Worm (Caenorhabditis elegans): ENCODE data around the gene odr-4.

DNA sequence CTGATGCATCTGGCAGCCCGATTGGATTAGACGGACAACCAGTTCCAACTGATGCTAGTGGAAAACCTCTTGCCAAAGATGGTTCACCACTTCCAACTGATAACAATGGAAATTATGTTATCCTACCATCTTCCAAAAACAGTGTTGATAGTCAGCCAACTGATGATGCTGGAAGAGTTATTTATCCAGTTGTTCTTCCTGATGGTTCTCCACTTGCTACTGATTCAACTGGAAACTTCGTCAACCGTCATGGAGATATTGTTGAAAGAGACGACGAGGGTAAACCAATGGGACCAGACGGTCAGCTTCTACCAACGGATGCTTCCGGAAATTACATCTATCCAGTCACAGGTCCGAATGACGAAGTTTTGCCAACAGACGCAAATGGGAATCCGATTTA is 26.2 kb downstream of the odr-4 start:
- TF ChIP-seq lin-13 (GFP tag; optimal IDR thresholded peaks at IDR 0.05) (no peak), nhr-28 (tag; optimal IDR thresholded peaks at IDR 0.05) (no peak), nhr-11 (tag; optimal IDR thresholded peaks at IDR 0.05) (no peak), F49E8.2 (tag; optimal IDR thresholded peaks at IDR 0.05; ENCODE audit: borderline replicate concordance) (no peak), lin-29 (GFP tag; IDR thresholded peaks at IDR 0.05) (no peak), ces-1 (GFP tag; optimal IDR thresholded peaks at IDR 0.05) (no peak), lir-3 (tag; optimal IDR thresholded peaks at IDR 0.05) (no peak), mxl-3 (GFP tag; optimal IDR thresholded peaks at IDR 0.05) (no peak)
